Fruit fly (Drosophila melanogaster) whole organism, embryonic: ENCODE measurements around the gene CG15473.
A peak's percentile ranks its signal among the peaks of the same experiment; 100 is the strongest.

Source experiments
- Abd-B ChIP-seq: fragments of 200-800 bp; sonication (Bioruptor generic); optimal IDR thresholded peaks from 2 replicates; lab custom pipeline; 2018; ENCODE audit warnings: missing biosample characterization, mild to moderate bottlenecking, missing genetic modification characterization, moderate library complexity
- Bteb2 ChIP-seq: fragments of 200-800 bp; sonication (Bioruptor generic); optimal IDR thresholded peaks from 2 replicates; lab custom pipeline; 2016; ENCODE audit warnings: missing biosample characterization, missing genetic modification characterization
- CG10366 ChIP-seq: fragments of 200-800 bp; sonication (Bioruptor generic); IDR thresholded peaks from 2 replicates; pipeline ENCODE4 v1.3.6; 2022; ENCODE audit warnings: missing biosample characterization, missing genetic modification characterization
- CG10543 ChIP-seq: fragments of 200-800 bp; sonication (Bioruptor generic); optimal IDR thresholded peaks from 3 replicates; lab custom pipeline; 2017; ENCODE audit warnings: missing biosample characterization, mild to moderate bottlenecking, missing genetic modification characterization, moderate library complexity
- CG10979 ChIP-seq: fragments of 200-800 bp; sonication (Bioruptor generic); optimal IDR thresholded peaks from 2 replicates; lab custom pipeline; 2018; ENCODE audit warnings: missing biosample characterization, mild to moderate bottlenecking, missing genetic modification characterization, moderate library complexity
- CG11723 ChIP-seq: fragments of 200-800 bp; sonication (Bioruptor generic); optimal IDR thresholded peaks from 2 replicates; lab custom pipeline; 2017; ENCODE audit warnings: missing biosample characterization, mild to moderate bottlenecking, missing genetic modification characterization
- CG12659 ChIP-seq: fragments of 200-800 bp; sonication (Bioruptor generic); optimal IDR thresholded peaks from 3 replicates; lab custom pipeline; 2017; ENCODE audit warnings: mild to moderate bottlenecking, missing biosample characterization, missing genetic modification reagents, missing genetic modification characterization
- CG1647 ChIP-seq: fragments of 200-800 bp; sonication (Bioruptor generic); optimal IDR thresholded peaks from 3 replicates; lab custom pipeline; 2016; ENCODE audit warnings: missing biosample characterization, missing genetic modification characterization
- CG16815 ChIP-seq: fragments of 200-800 bp; sonication (Bioruptor generic); optimal IDR thresholded peaks from 3 replicates; lab custom pipeline; 2017; ENCODE audit warnings: missing biosample characterization, mild to moderate bottlenecking, missing genetic modification characterization
- CG17612 ChIP-seq: fragments of 200-800 bp; sonication (Bioruptor generic); IDR thresholded peaks from 2 replicates; pipeline ENCODE4 v1.3.6; 2022; ENCODE audit warnings: missing biosample characterization, missing genetic modification characterization
- CG17802 ChIP-seq: fragments of 200-800 bp; sonication (Bioruptor generic); optimal IDR thresholded peaks from 2 replicates; lab custom pipeline; 2018; ENCODE audit warnings: missing biosample characterization, mild to moderate bottlenecking, missing genetic modification characterization, moderate library complexity
- CG18262 ChIP-seq: fragments of 200-800 bp; optimal IDR thresholded peaks from 3 replicates; lab custom pipeline; 2019; ENCODE audit warnings: missing biosample characterization, mild to moderate bottlenecking, missing genetic modification characterization, moderate library complexity
- CG1832 ChIP-seq: fragments of 200-800 bp; sonication (Bioruptor generic); optimal IDR thresholded peaks from 2 replicates; lab custom pipeline; 2017; ENCODE audit warnings: missing biosample characterization, mild to moderate bottlenecking, missing genetic modification characterization, inconsistent platforms
- CG18619 ChIP-seq: fragments of 200-800 bp; sonication (Bioruptor generic); optimal IDR thresholded peaks from 3 replicates; lab custom pipeline; 2017; ENCODE audit warnings: missing biosample characterization, mild to moderate bottlenecking, missing genetic modification characterization
- CG3281 ChIP-seq: fragments of 200-800 bp; sonication (Bioruptor generic); optimal IDR thresholded peaks from 3 replicates; lab custom pipeline; 2017; ENCODE audit warnings: missing biosample characterization, mild to moderate bottlenecking, missing genetic modification characterization
- CG34422 ChIP-seq: fragments of 200-800 bp; sonication (Bioruptor generic); IDR thresholded peaks from 3 replicates; pipeline ENCODE4 v1.3.6; 2022; ENCODE audit warnings: missing biosample characterization, missing genetic modification characterization
- CG3838 ChIP-seq: fragments of 200-800 bp; sonication (Bioruptor generic); optimal IDR thresholded peaks from 3 replicates; lab custom pipeline; 2016; ENCODE audit warnings: missing biosample characterization, missing genetic modification characterization
- CG7556 ChIP-seq: fragments of 200-800 bp; sonication (Bioruptor generic); optimal IDR thresholded peaks from 2 replicates; lab custom pipeline; 2017; ENCODE audit warnings: missing biosample characterization, mild to moderate bottlenecking, missing genetic modification characterization
- CG9437 ChIP-seq: fragments of 200-800 bp; sonication (Bioruptor generic); optimal IDR thresholded peaks from 2 replicates; lab custom pipeline; 2018; ENCODE audit warnings: missing biosample characterization, mild to moderate bottlenecking, missing genetic modification characterization
- CG9817 ChIP-seq: fragments of 200-800 bp; sonication (Bioruptor generic); optimal IDR thresholded peaks from 2 replicates; lab custom pipeline; 2018; ENCODE audit warnings: missing biosample characterization, mild to moderate bottlenecking, missing genetic modification characterization, moderate library complexity
- CTCF ChIP-seq: fragments of 200-800 bp; sonication (Bioruptor generic); optimal IDR thresholded peaks from 2 replicates; lab custom pipeline; 2017; ENCODE audit warnings: missing biosample characterization, mild to moderate bottlenecking, missing genetic modification characterization, moderate library complexity
- D ChIP-seq, 2 experiments: fragments of 200-800 bp in 1 of 2; fragments of >200 bp in 1 of 2; sonication (Bioruptor generic) in 1 of 2; optimal IDR thresholded peaks; 2 replicates in 1 of 2; 3 replicates in 1 of 2; lab custom pipeline; 2017; ENCODE audit warnings: mild to moderate bottlenecking in 1 of 2, missing biosample characterization in 1 of 2, missing genetic modification characterization in 1 of 2, missing genetic modification reagents in 1 of 2
- Dbx ChIP-seq: fragments of 200-800 bp; sonication (Bioruptor generic); IDR thresholded peaks from 3 replicates; pipeline ENCODE4 v1.3.6; 2022; ENCODE audit warnings: missing biosample characterization, missing genetic modification characterization
- Ets97D ChIP-seq: fragments of 200-800 bp; sonication (Bioruptor generic); optimal IDR thresholded peaks from 3 replicates; lab custom pipeline; 2016; ENCODE audit warnings: missing biosample characterization, missing genetic modification characterization
- Fer3 ChIP-seq: fragments of 200-800 bp; sonication (Bioruptor generic); optimal IDR thresholded peaks from 2 replicates; lab custom pipeline; 2018; ENCODE audit warnings: missing biosample characterization, mild to moderate bottlenecking, missing genetic modification characterization, moderate library complexity
- GATAe ChIP-seq: fragments of 200-800 bp; sonication (Bioruptor generic); conservative IDR thresholded peaks from 2 replicates; pipeline ENCODE4 v1.3.6; 2022; ENCODE audit warnings: missing biosample characterization, missing genetic modification characterization
- Jarid2 ChIP-seq: fragments of 200-800 bp; sonication (Bioruptor generic); optimal IDR thresholded peaks from 3 replicates; lab custom pipeline; 2017; ENCODE audit warnings: mild to moderate bottlenecking, missing biosample characterization, missing genetic modification reagents, missing genetic modification characterization
- Max ChIP-seq: fragments of 200-800 bp; sonication (Bioruptor generic); optimal IDR thresholded peaks from 2 replicates; lab custom pipeline; 2016; ENCODE audit warnings: missing biosample characterization, mild to moderate bottlenecking, missing genetic modification characterization
- Sry-β ChIP-seq: fragments of 200-800 bp; sonication (Bioruptor generic); optimal IDR thresholded peaks from 2 replicates; lab custom pipeline; 2018; ENCODE audit warnings: missing biosample characterization, mild to moderate bottlenecking, missing genetic modification characterization, moderate library complexity
- ato ChIP-seq: fragments of 200-800 bp; sonication (Bioruptor generic); IDR thresholded peaks from 2 replicates; pipeline ENCODE4 v1.3.6; 2022; ENCODE audit warnings: missing biosample characterization, missing genetic modification characterization; ENCODE audit not compliant: partially characterized antibody
- br ChIP-seq: fragments of >200 bp; optimal IDR thresholded peaks from 2 replicates; lab custom pipeline; 2017
- dan ChIP-seq: fragments of 200-800 bp; sonication (Bioruptor generic); IDR thresholded peaks from 2 replicates; pipeline ENCODE4 v1.3.6; 2022; ENCODE audit warnings: missing biosample characterization, missing genetic modification characterization
- danr ChIP-seq: fragments of 200-800 bp; sonication (Bioruptor generic); IDR thresholded peaks from 2 replicates; pipeline ENCODE4 v1.3.6; 2022; ENCODE audit warnings: missing biosample characterization, missing genetic modification characterization
- dimm ChIP-seq: fragments of 200-800 bp; sonication (Bioruptor generic); IDR thresholded peaks from 2 replicates; pipeline ENCODE4 v1.3.6; 2022; ENCODE audit warnings: missing biosample characterization, missing genetic modification characterization
- dpn ChIP-seq, 2 experiments: fragments of 200-800 bp; sonication (Bioruptor generic); optimal IDR thresholded peaks; 3 replicates each; lab custom pipeline; 2016; ENCODE audit warnings: missing biosample characterization in 2 of 2, missing genetic modification characterization in 2 of 2
- en ChIP-seq: fragments of 200-800 bp; sonication (Bioruptor generic); optimal IDR thresholded peaks from 2 replicates; lab custom pipeline; 2016; ENCODE audit warnings: missing biosample characterization, missing genetic modification characterization
- exex ChIP-seq: fragments of 200-800 bp; sonication (Bioruptor generic); optimal IDR thresholded peaks from 4 replicates; lab custom pipeline; 2018; ENCODE audit warnings: missing biosample characterization, mild to moderate bottlenecking, missing genetic modification characterization, moderate library complexity
- eyg ChIP-seq: fragments of 200-800 bp; sonication (Bioruptor generic); optimal IDR thresholded peaks from 3 replicates; lab custom pipeline; 2016; ENCODE audit warnings: missing biosample characterization, missing genetic modification characterization
- fd64A ChIP-seq: fragments of 200-800 bp; sonication (Bioruptor generic); optimal IDR thresholded peaks from 3 replicates; lab custom pipeline; 2018; ENCODE audit warnings: missing biosample characterization, mild to moderate bottlenecking, missing genetic modification characterization
- h ChIP-seq: fragments of >200 bp; optimal IDR thresholded peaks from 2 replicates; lab custom pipeline; 2017
- ind ChIP-seq: fragments of 200-800 bp; sonication (Bioruptor generic); optimal IDR thresholded peaks from 3 replicates; lab custom pipeline; 2016; ENCODE audit warnings: missing biosample characterization, missing genetic modification characterization
- lmd ChIP-seq: fragments of 200-800 bp; sonication (Bioruptor generic); IDR thresholded peaks from 2 replicates; pipeline ENCODE4 v1.3.6; 2022; ENCODE audit warnings: missing biosample characterization, missing genetic modification characterization
- nerfin-1 ChIP-seq: fragments of 200-800 bp; sonication (Bioruptor generic); optimal IDR thresholded peaks from 3 replicates; lab custom pipeline; 2019; ENCODE audit warnings: missing biosample characterization, mild to moderate bottlenecking, missing genetic modification characterization, moderate library complexity
- nom ChIP-seq: fragments of 200-800 bp; sonication (Bioruptor generic); optimal IDR thresholded peaks from 2 replicates; lab custom pipeline; 2017; ENCODE audit warnings: missing biosample characterization, missing genetic modification characterization, mild to moderate bottlenecking, moderate library complexity, missing genetic modification reagents
- org-1 ChIP-seq: fragments of 200-800 bp; sonication (Bioruptor generic); optimal IDR thresholded peaks from 2 replicates; lab custom pipeline; 2017; ENCODE audit warnings: missing biosample characterization, missing genetic modification characterization
- pb ChIP-seq: fragments of 200-800 bp; sonication (Bioruptor generic); optimal IDR thresholded peaks from 3 replicates; lab custom pipeline; 2016; ENCODE audit warnings: missing biosample characterization, missing genetic modification characterization
- stwl ChIP-seq: fragments of 200-800 bp; sonication (Bioruptor generic); optimal IDR thresholded peaks from 3 replicates; lab custom pipeline; 2018; ENCODE audit warnings: missing biosample characterization, mild to moderate bottlenecking, missing genetic modification characterization, moderate library complexity
- tgo ChIP-seq: fragments of 200-800 bp; sonication (Bioruptor generic); IDR thresholded peaks from 3 replicates; pipeline ENCODE4 v1.3.6; 2022; ENCODE audit warnings: missing biosample characterization, missing genetic modification characterization
- tll ChIP-seq, 2 experiments: fragments of 200-800 bp in 1 of 2; fragments of >200 bp in 1 of 2; sonication (Bioruptor generic) in 1 of 2; optimal IDR thresholded peaks; 2 replicates each; lab custom pipeline; 2017 to 2019; ENCODE audit warnings: missing biosample characterization in 2 of 2, missing genetic modification characterization in 2 of 2, mild to moderate bottlenecking in 1 of 2, moderate library complexity in 1 of 2
- wdn ChIP-seq: fragments of 200-800 bp; sonication (Bioruptor generic); IDR thresholded peaks from 2 replicates; pipeline ENCODE4 v1.3.6; 2022; ENCODE audit warnings: missing biosample characterization, missing genetic modification characterization

Gene CG15473

DNA sequence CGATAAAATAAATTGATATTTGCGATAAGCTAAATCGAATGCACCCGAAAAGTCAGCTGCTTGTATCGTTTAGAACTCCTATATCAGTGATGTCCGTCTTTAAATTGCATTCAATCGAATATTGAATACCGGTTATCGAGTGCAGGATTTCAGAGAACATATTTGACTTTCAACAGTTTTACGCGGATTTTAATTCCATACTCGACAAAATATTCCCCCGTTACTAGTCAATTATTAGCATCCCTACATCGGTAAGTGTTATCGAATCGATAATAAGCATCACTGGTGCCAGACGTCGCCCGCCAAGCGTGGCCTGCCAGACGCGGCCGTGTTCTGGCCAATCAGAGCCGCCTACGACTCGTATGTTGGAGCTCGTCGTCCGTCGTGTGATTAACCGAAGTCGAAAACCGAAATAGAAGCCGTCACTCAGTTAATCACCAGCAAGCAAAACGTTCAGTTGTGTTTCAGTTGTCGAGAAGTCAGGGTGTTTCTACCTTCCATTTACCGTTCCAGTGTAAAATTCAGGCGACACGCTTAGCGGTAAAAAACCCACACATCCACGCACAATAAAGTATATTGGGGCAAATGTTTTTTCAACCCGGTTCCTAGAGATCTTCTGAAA is 33.6 kb upstream of the CG15473 start, which contains the start of gene ctp (continued):
- TF ChIP-seq CG17612 (GFP tag; lab: Robert Waterston, UW) (no peak), Bteb2 (peak; percentile 21), ind (GFP tag; lab: Kevin White, UChicago) (peak; percentile 56), h (lab: Kevin White, UChicago) (no peak), CG1832 (GFP tag; lab: Kevin White, UChicago) (no peak), lmd (peak; percentile 23; the same call in 1 of the 2 replicates), CG9817 (tag; lab: Kevin White, UChicago) (peak; percentile 29), br (lab: Kevin White, UChicago) (no peak), D (optimal IDR thresholded peaks at IDR 0.05; lab: Kevin White, UChicago) (no peak), D (GFP tag; optimal IDR thresholded peaks at IDR 0.05; lab: Kevin White, UChicago) (no peak), CG7556 (GFP tag; lab: Kevin White, UChicago) (peak; percentile 34), Abd-B (GFP tag; lab: Kevin White, UChicago) (no peak), Max (no peak), fd64A (peak; percentile 35), dpn (GFP tag; optimal IDR thresholded peaks at IDR 0.05; lab: Kevin White, UChicago) (peak; percentile 27 to 41), CG1647 (GFP tag; lab: Kevin White, UChicago) (no peak), CG10979 (tag; lab: Kevin White, UChicago) (peak; percentile 28), CG18619 (no peak), en (GFP tag; lab: Kevin White, UChicago) (no peak), Sry-β (peak; percentile 94), CG18262 (peak; percentile 30), pb (GFP tag; lab: Kevin White, UChicago) (no peak), org-1 (GFP tag; lab: Kevin White, UChicago) (peak; percentile 13), dimm (GFP tag; lab: Robert Waterston, UW) (no peak), Jarid2 (GFP tag; lab: Kevin White, UChicago) (peak; percentile 97), nom (peak; percentile 76), eyg (GFP tag; lab: Kevin White, UChicago) (peak; percentile 35), CG11723 (no peak), stwl (tag; lab: Kevin White, UChicago) (peak; percentile 97), CTCF (GFP tag; lab: Kevin White, UChicago) (no peak), CG17802 (tag; lab: Kevin White, UChicago) (no peak), exex (tag; lab: Kevin White, UChicago) (peak; percentile 33), CG9437 (GFP tag; lab: Kevin White, UChicago) (peak; percentile 11), CG10543 (peak; percentile 64), danr (no peak), Fer3 (peak; percentile 4), tll (GFP tag; optimal IDR thresholded peaks at IDR 0.05; lab: Kevin White, UChicago) (peak in 1 of 2 experiments; percentile 59), nerfin-1 (peak; percentile 30), Ets97D (GFP tag; lab: Kevin White, UChicago) (peak; percentile 16), ato (GFP tag; lab: Robert Waterston, UW) (no peak), wdn (GFP tag; lab: Robert Waterston, UW) (no peak), GATAe (GFP tag; lab: Robert Waterston, UW) (no peak), CG12659 (GFP tag; lab: Kevin White, UChicago) (peak; percentile 79), CG16815 (GFP tag; lab: Kevin White, UChicago) (no peak), CG3838 (GFP tag; lab: Kevin White, UChicago) (no peak), CG10366 (GFP tag; lab: Robert Waterston, UW) (no peak), CG3281 (GFP tag; lab: Kevin White, UChicago) (peak; percentile 31), tgo (peak; percentile 26; the same call in 2 of the 3 replicates), Dbx (GFP tag; lab: Robert Waterston, UW) (peak; percentile 66; the same call in 1 of the 3 replicates), dan (no peak), CG34422 (GFP tag; lab: Robert Waterston, UW) (peak; percentile 67; the same call in 1 of the 3 replicates)
